Fruit fly (Drosophila melanogaster) whole organism, embryonic: ENCODE measurements around the gene CG10959.

Source experiments
- Adf1 ChIP-seq: fragments of 200-800 bp; sonication (Bioruptor generic); IDR thresholded peaks from 2 replicates; pipeline ENCODE4 v1.3.6; 2022; ENCODE audit warnings: missing biosample characterization, missing genetic modification characterization
- Awh ChIP-seq: fragments of 200-800 bp; sonication (Bioruptor generic); IDR thresholded peaks from 2 replicates; pipeline ENCODE4, ENCODE4 v1.3.6; 2022; ENCODE audit warnings: missing biosample characterization, missing genetic modification characterization
- CG10543 ChIP-seq: fragments of 200-800 bp; sonication (Bioruptor generic); optimal IDR thresholded peaks from 3 replicates; lab custom pipeline; 2017; ENCODE audit warnings: missing biosample characterization, mild to moderate bottlenecking, missing genetic modification characterization, moderate library complexity
- CG17385 ChIP-seq: fragments of 200-800 bp; sonication (Bioruptor generic); optimal IDR thresholded peaks from 3 replicates; lab custom pipeline; 2018; ENCODE audit warnings: missing biosample characterization, mild to moderate bottlenecking, missing genetic modification characterization
- CG34376 ChIP-seq: fragments of 200-800 bp; sonication (Bioruptor generic); optimal IDR thresholded peaks from 2 replicates; lab custom pipeline; 2018; ENCODE audit warnings: missing biosample characterization, mild to moderate bottlenecking, missing genetic modification characterization
- CG3726 ChIP-seq: fragments of 200-800 bp; sonication (Bioruptor generic); IDR thresholded peaks from 3 replicates; pipeline ENCODE4, ENCODE4 v1.3.6; 2022; ENCODE audit warnings: missing biosample characterization, missing genetic modification characterization
- CG4328 ChIP-seq: fragments of 200-800 bp; sonication (Bioruptor generic); optimal IDR thresholded peaks from 3 replicates; lab custom pipeline; 2017; ENCODE audit warnings: missing biosample characterization, missing genetic modification reagents, missing genetic modification characterization
- CG4360 ChIP-seq: fragments of 200-800 bp; sonication (Bioruptor generic); IDR thresholded peaks from 2 replicates; pipeline ENCODE4 v1.3.6; 2022; ENCODE audit warnings: missing biosample characterization, missing genetic modification characterization
- CG4424 ChIP-seq: fragments of 200-800 bp; sonication (Bioruptor generic); optimal IDR thresholded peaks from 3 replicates; lab custom pipeline; 2016; ENCODE audit warnings: missing biosample characterization, missing genetic modification characterization
- CG6683 ChIP-seq: fragments of 200-800 bp; sonication (Bioruptor generic); optimal IDR thresholded peaks from 2 replicates; lab custom pipeline; 2017; ENCODE audit warnings: missing biosample characterization, mild to moderate bottlenecking, missing genetic modification characterization, missing genetic modification reagents
- CG7556 ChIP-seq: fragments of 200-800 bp; sonication (Bioruptor generic); optimal IDR thresholded peaks from 2 replicates; lab custom pipeline; 2017; ENCODE audit warnings: missing biosample characterization, mild to moderate bottlenecking, missing genetic modification characterization
- CG8478 ChIP-seq: fragments of >200 bp; optimal IDR thresholded peaks from 2 replicates; lab custom pipeline; 2018
- D19A ChIP-seq: fragments of 200-800 bp; optimal IDR thresholded peaks from 3 replicates; lab custom pipeline; 2019; ENCODE audit warnings: missing biosample characterization, mild to moderate bottlenecking, missing genetic modification characterization, moderate library complexity
- E2f1 ChIP-seq: fragments of 200-800 bp; sonication (Bioruptor generic); IDR thresholded peaks from 2 replicates; pipeline ENCODE4 v1.3.6; 2022; ENCODE audit warnings: missing biosample characterization, missing genetic modification characterization
- Fer3 ChIP-seq: fragments of 200-800 bp; sonication (Bioruptor generic); optimal IDR thresholded peaks from 2 replicates; lab custom pipeline; 2018; ENCODE audit warnings: missing biosample characterization, mild to moderate bottlenecking, missing genetic modification characterization, moderate library complexity
- Med ChIP-seq: fragments of 200-800 bp; sonication (Bioruptor generic); peaks from one replicate; lab custom pipeline; 2016; ENCODE audit warnings: missing biosample characterization, missing genetic modification characterization, mild to moderate bottlenecking, inconsistent platforms, moderate library complexity
- Nf-YB ChIP-seq: fragments of 200-800 bp; sonication (Bioruptor generic); optimal IDR thresholded peaks from 3 replicates; lab custom pipeline; 2019; ENCODE audit warnings: missing biosample characterization, mild to moderate bottlenecking, missing genetic modification characterization, moderate library complexity
- Side ChIP-seq: fragments of 200-800 bp; sonication (Bioruptor generic); optimal IDR thresholded peaks from 2 replicates; lab custom pipeline; 2016; ENCODE audit warnings: missing biosample characterization, missing genetic modification characterization
- Six4 ChIP-seq: fragments of 200-800 bp; sonication (Bioruptor generic); optimal IDR thresholded peaks from 2 replicates; lab custom pipeline; 2016; ENCODE audit warnings: missing biosample characterization, missing genetic modification characterization
- az2 ChIP-seq: fragments of 200-800 bp; sonication (Bioruptor generic); optimal IDR thresholded peaks from 3 replicates; lab custom pipeline; 2016; ENCODE audit warnings: missing biosample characterization, missing genetic modification characterization
- emc ChIP-seq: fragments of 200-800 bp; sonication (Bioruptor generic); optimal IDR thresholded peaks from 2 replicates; lab custom pipeline; 2016; ENCODE audit warnings: missing biosample characterization, missing genetic modification characterization
- fd102C ChIP-seq: fragments of 200-800 bp; sonication (Bioruptor generic); optimal IDR thresholded peaks from 2 replicates; lab custom pipeline; 2018; ENCODE audit warnings: missing biosample characterization, mild to moderate bottlenecking, missing genetic modification characterization, moderate library complexity
- fru ChIP-seq: fragments of >200 bp; optimal IDR thresholded peaks from 2 replicates; lab custom pipeline; 2017
- kay ChIP-seq: fragments of 200-800 bp; sonication (Bioruptor generic); optimal IDR thresholded peaks from 2 replicates; lab custom pipeline; 2016; ENCODE audit warnings: missing biosample characterization, missing genetic modification characterization
- mirr ChIP-seq: fragments of 200-800 bp; sonication (Bioruptor generic); optimal IDR thresholded peaks from 3 replicates; lab custom pipeline; 2018; ENCODE audit warnings: missing biosample characterization, mild to moderate bottlenecking, missing genetic modification characterization
- oc ChIP-seq: fragments of 200-800 bp; sonication (Bioruptor generic); optimal IDR thresholded peaks from 2 replicates; lab custom pipeline; 2018; ENCODE audit warnings: missing biosample characterization, mild to moderate bottlenecking, missing genetic modification characterization, moderate library complexity
- odd ChIP-seq: fragments of 200-800 bp; sonication (Bioruptor generic); optimal IDR thresholded peaks from 2 replicates; lab custom pipeline; 2017; ENCODE audit warnings: missing biosample characterization, mild to moderate bottlenecking, missing genetic modification characterization
- tin ChIP-seq: fragments of 200-800 bp; sonication (Bioruptor generic); optimal IDR thresholded peaks from 3 replicates; lab custom pipeline; 2016; ENCODE audit warnings: missing biosample characterization, missing genetic modification characterization
- vvl ChIP-seq: fragments of 200-800 bp; sonication (Bioruptor generic); IDR thresholded peaks from 2 replicates; pipeline ENCODE4 v1.3.6; 2022; ENCODE audit warnings: missing biosample characterization, missing genetic modification characterization

Gene CG10959

dm6 chrX:8198935-8199580, 50.5 kb downstream of the CG10959 start (continued):
- no peak for TF ChIP-seq E2f1 (GFP tag; lab: Robert Waterston, UW)
- TF ChIP-seq az2 (GFP tag; lab: Kevin White, UChicago), result no peak
- TF ChIP-seq Nf-YB (GFP tag; lab: Kevin White, UChicago), result peak; percentile 28
- no peak for TF ChIP-seq emc (GFP tag; lab: Kevin White, UChicago)
- peak; percentile 37 for TF ChIP-seq kay (GFP tag; lab: Kevin White, UChicago)
- TF ChIP-seq CG17385, result no peak
- TF ChIP-seq oc (tag; lab: Kevin White, UChicago), result peak; percentile 14
- no peak for TF ChIP-seq CG4360
- no peak for TF ChIP-seq CG4328
- TF ChIP-seq CG4424 (GFP tag; lab: Kevin White, UChicago), result no peak
- TF ChIP-seq tin (GFP tag; lab: Kevin White, UChicago), result no peak
- peak; percentile 65 for TF ChIP-seq CG34376 (GFP tag; lab: Kevin White, UChicago)
- TF ChIP-seq CG8478, result no peak
- TF ChIP-seq CG10543, result peak; percentile 74
- TF ChIP-seq mirr, result peak; percentile 92
- TF ChIP-seq Adf1 (GFP tag; lab: Robert Waterston, UW), result peak; percentile 32; the same call in 1 of the 2 replicates
- no peak for TF ChIP-seq Fer3
- no peak for TF ChIP-seq CG7556 (GFP tag; lab: Kevin White, UChicago)
- no peak for TF ChIP-seq CG6683
- peak; percentile 29; the same call in 1 of the 2 replicates for TF ChIP-seq Awh
- no peak for TF ChIP-seq vvl (GFP tag; lab: Robert Waterston, UW)
- no peak for TF ChIP-seq fd102C (GFP tag; lab: Kevin White, UChicago)
- TF ChIP-seq Med (GFP tag; lab: Kevin White, UChicago), result no peak
- no peak for TF ChIP-seq CG3726 (GFP tag; lab: Robert Waterston, UW)
- no peak for TF ChIP-seq Six4 (GFP tag; lab: Kevin White, UChicago)
- no peak for TF ChIP-seq fru (lab: Kevin White, UChicago)
- peak; percentile 24 for TF ChIP-seq odd
- TF ChIP-seq D19A (tag; lab: Kevin White, UChicago), result no peak
- TF ChIP-seq Side (GFP tag; lab: Kevin White, UChicago), result no peak
- TF ChIP-seq, all 482 proteins: peak for 61
